Worm (Caenorhabditis elegans): ENCODE results near the gene srh-60.
A peak's percentile ranks its signal among the peaks of the same experiment; 100 is the strongest.

Gene srh-60

DNA sequence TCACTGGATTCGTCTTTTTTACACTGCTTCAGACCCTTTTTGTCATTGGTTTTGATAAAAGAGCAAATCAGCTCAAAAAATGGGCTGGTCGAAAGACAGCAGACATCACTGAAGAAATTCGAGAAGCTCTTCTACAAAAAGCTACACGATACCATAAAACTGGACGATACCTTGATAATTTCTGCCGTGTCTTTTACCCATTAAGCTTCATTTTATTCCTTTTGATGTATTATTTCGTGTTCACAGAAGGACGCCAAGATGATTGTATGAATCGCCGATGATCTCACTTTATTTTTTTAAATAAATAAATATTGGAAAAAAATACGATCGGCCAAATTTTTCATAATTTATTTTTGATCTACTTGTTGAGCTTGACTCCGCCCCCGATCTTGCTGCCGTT lies 16.4 kb upstream of the srh-60 start:
- TF ChIP-seq ttx-3 (tag; optimal IDR thresholded peaks at IDR 0.05) (no peak), madf-2 (tag; optimal IDR thresholded peaks at IDR 0.05) (no peak), sdc-2 (tag; optimal IDR thresholded peaks at IDR 0.05) (no peak), fkh-6 (tag; optimal IDR thresholded peaks at IDR 0.05) (no peak), sox-4 (tag; optimal IDR thresholded peaks at IDR 0.05) (no peak), ref-2 (tag; optimal IDR thresholded peaks at IDR 0.05) (no peak)

DNA sequence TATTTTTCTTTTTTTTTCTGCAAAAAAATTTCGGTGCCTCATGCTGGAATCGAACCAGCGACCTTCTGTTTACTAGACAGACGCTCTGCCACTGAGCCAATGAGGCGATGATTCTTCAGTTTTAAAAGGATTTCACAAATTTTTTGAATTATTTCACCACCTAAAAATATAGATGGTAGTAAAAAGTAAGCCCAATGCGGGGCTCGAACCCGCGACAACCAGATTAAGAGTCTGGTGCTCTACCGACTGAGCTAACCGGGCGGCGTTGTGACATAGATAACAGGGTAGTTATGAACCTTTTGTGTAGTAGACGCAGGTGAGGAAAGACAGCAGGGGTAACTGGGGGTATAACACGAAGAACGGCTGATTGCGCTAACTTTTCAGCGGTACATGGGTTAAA lies 15.9 kb upstream of the srh-60 start:
- TF ChIP-seq tbx-2 (tag; optimal IDR thresholded peaks at IDR 0.05) (peak; percentile 4), sdc-2 (tag; optimal IDR thresholded peaks at IDR 0.05) (peak; percentile 20), ref-2 (tag; optimal IDR thresholded peaks at IDR 0.05) (peak; percentile 8), nhr-232 (tag; optimal IDR thresholded peaks at IDR 0.05) (peak; percentile 30), pat-9 (tag; optimal IDR thresholded peaks at IDR 0.05) (peak; percentile 55), lin-11 (tag; optimal IDR thresholded peaks at IDR 0.05) (peak; percentile 38), eyg-1 (tag; optimal IDR thresholded peaks at IDR 0.05) (peak; percentile 60), fkh-6 (tag; optimal IDR thresholded peaks at IDR 0.05) (peak; percentile 55), ceh-45 (GFP tag; IDR thresholded peaks at IDR 0.05) (peak; percentile 55; the same call in 1 of the 2 replicates), F13H6.1 (tag; optimal IDR thresholded peaks at IDR 0.05) (peak; percentile 2), hlh-15 (tag; optimal IDR thresholded peaks at IDR 0.05) (peak; percentile 43), unc-86 (tag; optimal IDR thresholded peaks at IDR 0.05) (peak; percentile 34), ceh-6 (GFP tag; optimal IDR thresholded peaks at IDR 0.05) (peak; percentile 70), zip-5 (tag; optimal IDR thresholded peaks at IDR 0.05) (peak; percentile 12), che-1 (tag; optimal IDR thresholded peaks at IDR 0.05) (peak; percentile 49), syd-9 (tag; optimal IDR thresholded peaks at IDR 0.05) (peak; percentile 46), ceh-19 (GFP tag; optimal IDR thresholded peaks at IDR 0.05) (peak; percentile 25), fax-1 (tag; optimal IDR thresholded peaks at IDR 0.05) (peak; percentile 19), gmeb-2 (tag; optimal IDR thresholded peaks at IDR 0.05) (peak; percentile 55), sox-4 (tag; optimal IDR thresholded peaks at IDR 0.05) (peak; percentile 42), unc-3 (GFP tag; conservative IDR thresholded peaks at IDR 0.05) (peak; percentile 40; the same call in 1 of the 2 replicates), unc-3 (tag; optimal IDR thresholded peaks at IDR 0.05) (peak; percentile 42), C38D4.7 (GFP tag; optimal IDR thresholded peaks at IDR 0.05) (peak; percentile 37), dve-1 (tag; optimal IDR thresholded peaks at IDR 0.05) (peak; percentile 23), ztf-16 (tag; optimal IDR thresholded peaks at IDR 0.05) (peak; percentile 25), Y22D7AL.16 (tag; optimal IDR thresholded peaks at IDR 0.05) (peak; percentile 41), C08G9.2 (tag; optimal IDR thresholded peaks at IDR 0.05) (peak; percentile 42), K09A11.1 (tag; optimal IDR thresholded peaks at IDR 0.05; ENCODE audit: insufficient read depth) (peak; percentile 12), hlh-6 (tag; optimal IDR thresholded peaks at IDR 0.05) (peak; percentile 61)

DNA sequence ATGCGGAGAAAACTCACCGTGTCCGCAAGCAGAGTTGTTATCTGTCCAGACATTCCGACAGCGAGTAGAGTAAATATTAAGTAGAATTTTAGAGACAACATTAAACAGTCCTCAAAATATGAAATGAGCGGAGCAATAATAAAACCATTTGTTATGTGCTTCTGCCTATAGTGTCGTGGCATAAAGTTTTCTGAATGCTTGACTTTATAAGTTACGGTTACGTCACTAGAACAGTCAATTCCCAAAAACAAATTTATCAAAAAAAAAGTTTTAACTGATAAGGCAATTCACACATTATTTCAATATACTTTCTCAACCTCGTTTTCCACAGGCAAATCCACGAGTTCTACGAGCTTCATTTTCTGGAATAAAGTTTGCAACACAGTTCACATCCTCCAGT lies 14.4 kb upstream of the srh-60 start, which contains the start of gene clec-127:
Gene clec-127 (minus strand): TSS at position 101 of the 400 bp plus-strand sequence.
- TF ChIP-seq unc-42 (tag; optimal IDR thresholded peaks at IDR 0.05) (no peak), ztf-16 (tag; optimal IDR thresholded peaks at IDR 0.05) (no peak), mec-3 (tag; optimal IDR thresholded peaks at IDR 0.05; ENCODE audit: borderline replicate concordance) (no peak), sox-2 (GFP tag; IDR thresholded peaks at IDR 0.05) (no peak), syd-9 (tag; optimal IDR thresholded peaks at IDR 0.05) (no peak), pqm-1 (tag; optimal IDR thresholded peaks at IDR 0.05) (no peak), dmd-4 (tag; optimal IDR thresholded peaks at IDR 0.05; ENCODE audit: borderline replicate concordance) (no peak), nhr-11 (tag; optimal IDR thresholded peaks at IDR 0.05) (no peak), elt-2 (tag; optimal IDR thresholded peaks at IDR 0.05) (no peak), lin-11 (tag; optimal IDR thresholded peaks at IDR 0.05) (no peak), ceh-2 (tag; optimal IDR thresholded peaks at IDR 0.05) (no peak), ceh-24 (tag; optimal IDR thresholded peaks at IDR 0.05) (no peak), madf-2 (tag; optimal IDR thresholded peaks at IDR 0.05) (no peak), ceh-30 (tag; optimal IDR thresholded peaks at IDR 0.05) (no peak), ceh-34 (tag; optimal IDR thresholded peaks at IDR 0.05) (no peak), che-1 (tag; optimal IDR thresholded peaks at IDR 0.05) (no peak)
